Worm (Caenorhabditis elegans) whole organism, late embryonic: Measurements from ENCODE around the gene R148.3.

Experiments used
- Y22D7AL.16 ChIP-seq: sonication (generic microtip); optimal IDR thresholded peaks from 2 replicates; lab custom pipeline; 2016; ENCODE audit warnings: missing genetic modification characterization, missing compliant biosample characterization
- ceh-31 ChIP-seq: sonication (generic microtip); optimal IDR thresholded peaks from 2 replicates; lab custom pipeline; 2016; ENCODE audit warnings: missing genetic modification characterization, missing compliant biosample characterization
- dmd-4 ChIP-seq: sonication (generic microtip); optimal IDR thresholded peaks from 2 replicates; lab custom pipeline; 2016; ENCODE audit warnings: borderline replicate concordance, missing genetic modification characterization, missing compliant biosample characterization
- nhr-11 ChIP-seq: fragments of 150-350 bp; optimal IDR thresholded peaks from 2 replicates; lab custom pipeline; 2014; ENCODE audit warnings: missing biosample characterization, missing genetic modification characterization
- pha-2 ChIP-seq: sonication (generic microtip); optimal IDR thresholded peaks from 2 replicates; lab custom pipeline; 2017; ENCODE audit warnings: mild to moderate bottlenecking, missing genetic modification characterization, missing compliant biosample characterization
- unc-3 ChIP-seq, 2 experiments: fragments of 200-800 bp in 1 of 2; sonication (Bioruptor generic) in 1 of 2; sonication (generic microtip) in 1 of 2; conservative IDR thresholded peaks in 1 of 2; optimal IDR thresholded peaks in 1 of 2; 2 replicates each; pipeline versions ENCODE4 v1.3.6 to Lab custom; 2016 to 2022; ENCODE audit warnings: missing compliant biosample characterization in 2 of 2, missing genetic modification characterization in 2 of 2, missing genetic modification reagents in 1 of 2
- unc-55 ChIP-seq: sonication (generic microtip); optimal IDR thresholded peaks from 2 replicates; lab custom pipeline; 2017; ENCODE audit warnings: missing biosample characterization, missing genetic modification reagents, missing genetic modification characterization
- unc-86 ChIP-seq: sonication (generic microtip); optimal IDR thresholded peaks from 2 replicates; lab custom pipeline; 2016; ENCODE audit warnings: missing genetic modification characterization, missing compliant biosample characterization

- TF ChIP-seq unc-55 (GFP tag; lab: Kevin White, UChicago) (no peak), unc-3 (GFP tag; conservative IDR thresholded peaks at IDR 0.05; lab: Robert Waterston, UW) (no peak), unc-3 (tag; optimal IDR thresholded peaks at IDR 0.05; lab: Kevin White, UChicago) (no peak), pha-2 (tag; lab: Kevin White, UChicago) (no peak), unc-86 (tag; lab: Kevin White, UChicago) (no peak), ceh-31 (tag; lab: Kevin White, UChicago) (no peak), Y22D7AL.16 (tag; lab: Kevin White, UChicago) (no peak), dmd-4 (tag; lab: Kevin White, UChicago) (no peak), nhr-11 (no peak)
Measured at ce11 chrIII:3197904-3198303, 22.8 kb downstream of the R148.3 start.
